Worm (Caenorhabditis elegans) whole organism, L1 larva: ENCODE results near the gene ilys-6.

Experiments used
- C04F5.9 ChIP-seq: sonication (generic microtip); optimal IDR thresholded peaks from 2 replicates; lab custom pipeline; 2016; ENCODE audit warnings: missing genetic modification characterization, missing compliant biosample characterization
- ces-1 ChIP-seq: fragments of 150-350 bp; optimal IDR thresholded peaks from 2 replicates; lab custom pipeline; 2014; ENCODE audit warnings: missing biosample characterization, missing genetic modification reagents, missing genetic modification characterization
- fkh-4 ChIP-seq: sonication (generic microtip); optimal IDR thresholded peaks from 2 replicates; lab custom pipeline; 2016; ENCODE audit warnings: missing compliant biosample characterization, missing genetic modification characterization, borderline replicate concordance
- lin-14 ChIP-seq: fragments of 200-800 bp; sonication (Bioruptor generic); optimal IDR thresholded peaks from 2 replicates; lab custom pipeline; 2018; ENCODE audit warnings: mild to moderate bottlenecking, missing genetic modification characterization, moderate library complexity, missing compliant biosample characterization
- lir-3 ChIP-seq: sonication (generic microtip); optimal IDR thresholded peaks from 2 replicates; lab custom pipeline; 2016; ENCODE audit warnings: mild to moderate bottlenecking, missing genetic modification characterization, moderate library complexity, missing compliant biosample characterization; ENCODE audit not compliant: poor library complexity
- nhr-71 ChIP-seq: sonication (generic microtip); optimal IDR thresholded peaks from 2 replicates; lab custom pipeline; 2016; ENCODE audit warnings: mild to moderate bottlenecking, missing genetic modification characterization, moderate library complexity, missing compliant biosample characterization
- nhr-77 ChIP-seq: fragments of 150-350 bp; optimal IDR thresholded peaks from 2 replicates; lab custom pipeline; 2014; ENCODE audit warnings: missing biosample characterization, missing genetic modification characterization
- nhr-85 ChIP-seq: sonication (generic microtip); peaks from one replicate; lab custom pipeline; 2016; ENCODE audit warnings: missing genetic modification characterization, inconsistent platforms, missing compliant biosample characterization
- pag-3 ChIP-seq: sonication (generic microtip); optimal IDR thresholded peaks from 2 replicates; lab custom pipeline; 2017; ENCODE audit warnings: missing genetic modification characterization, mild to moderate bottlenecking, missing compliant biosample characterization, antibody characterized with exemption, borderline replicate concordance; ENCODE audit not compliant: insufficient read depth
- rnt-1 ChIP-seq: sonication (generic microtip); optimal IDR thresholded peaks from 2 replicates; lab custom pipeline; 2016; ENCODE audit warnings: mild to moderate bottlenecking, missing genetic modification characterization, moderate library complexity, missing compliant biosample characterization

DNA sequence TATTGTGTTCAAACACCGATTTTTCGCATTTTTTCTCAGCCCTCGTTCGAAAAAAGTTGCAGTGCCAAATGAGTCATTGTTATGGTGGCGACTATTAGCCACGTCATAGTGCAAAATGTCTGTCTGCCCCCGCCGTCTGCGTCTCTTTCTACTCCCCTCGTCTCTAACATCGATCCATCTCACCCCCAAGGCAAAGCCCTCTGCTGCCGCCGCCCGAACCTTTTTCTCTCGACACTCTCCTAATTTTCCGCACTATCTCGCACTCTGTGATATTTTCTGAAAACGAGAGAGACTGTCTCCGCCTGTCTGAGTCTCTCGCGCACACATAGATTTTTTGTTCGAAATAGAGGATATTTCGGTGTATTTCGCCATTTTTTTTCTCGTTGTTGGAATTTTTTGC is 29.6 kb upstream of the ilys-6 start:
- TF ChIP-seq lin-14 (peak; percentile 96), nhr-71 (tag; lab: Kevin White, UChicago) (peak; percentile 92), ces-1 (GFP tag; lab: Kevin White, UChicago) (no peak), C04F5.9 (tag; lab: Kevin White, UChicago) (peak; percentile 17), nhr-85 (tag; lab: Kevin White, UChicago) (peak; percentile 90), rnt-1 (tag; lab: Kevin White, UChicago) (peak; percentile 80), fkh-4 (tag; lab: Kevin White, UChicago) (no peak), pag-3 (no peak), nhr-77 (tag; lab: Kevin White, UChicago) (peak; percentile 3), lir-3 (tag; lab: Kevin White, UChicago) (no peak)
